Worm (Caenorhabditis elegans): ENCODE measurements around the gene gpdh-2.

- TF ChIP-seq dao-5 (tag; optimal IDR thresholded peaks at IDR 0.05) (no peak), W03F9.2 (tag; optimal IDR thresholded peaks at IDR 0.05) (no peak), him-1 (tag; optimal IDR thresholded peaks at IDR 0.05) (no peak)
Observed at ce11 chrIII:9807560-9808046, 51.4 kb downstream of the gpdh-2 start.
